Fruit fly (Drosophila melanogaster): ENCODE results near the gene CG42747.

The CG42747 gene

dm6 chr3L:6467691-6468329, 67.4 kb downstream of the CG42747 start (continued):
- TF ChIP-seq CG34376 (GFP tag; optimal IDR thresholded peaks at IDR 0.05) (no peak), CkIIα-i1 (GFP tag; IDR thresholded peaks at IDR 0.05) (no peak), ranshi (GFP tag; IDR thresholded peaks at IDR 0.05) (peak; percentile 61), CG11247 (GFP tag; IDR thresholded peaks at IDR 0.05) (no peak), org-1 (GFP tag; optimal IDR thresholded peaks at IDR 0.05) (peak; percentile 34), h (optimal IDR thresholded peaks at IDR 0.05) (no peak), Lim3 (GFP tag; IDR thresholded peaks at IDR 0.05) (no peak), CG9817 (tag; optimal IDR thresholded peaks at IDR 0.05) (no peak), tup (GFP tag; optimal IDR thresholded peaks at IDR 0.05) (no peak), Blimp-1 (GFP tag; optimal IDR thresholded peaks at IDR 0.05) (peak; percentile 75), BtbVII (GFP tag; optimal IDR thresholded peaks at IDR 0.05) (peak; percentile 50), Meics (GFP tag; optimal IDR thresholded peaks at IDR 0.05) (peak; percentile 28), Hey (tag; optimal IDR thresholded peaks at IDR 0.05) (no peak), CG15479 (GFP tag; optimal IDR thresholded peaks at IDR 0.05) (no peak), CG8359 (GFP tag; optimal IDR thresholded peaks at IDR 0.05; ENCODE audit: borderline replicate concordance) (peak; percentile 51), Nf-YA (GFP tag; IDR thresholded peaks at IDR 0.05) (0 out of 2 replicates have a peak, but pooled peaks have one; percentile 34), Doc3 (GFP tag; IDR thresholded peaks at IDR 0.05; ENCODE audit: partially characterized antibody) (no peak), CG10267 (tag; optimal IDR thresholded peaks at IDR 0.05) (peak; percentile 72), Spps (tag; optimal IDR thresholded peaks at IDR 0.05) (peak; percentile 64), CG9215 (GFP tag; IDR thresholded peaks at IDR 0.05) (no peak), ham (GFP tag; IDR thresholded peaks at IDR 0.05) (no peak), grau (tag; optimal IDR thresholded peaks at IDR 0.05) (peak; percentile 72), seq (GFP tag; IDR thresholded peaks at IDR 0.05) (peak; percentile 49), chinmo (GFP tag; IDR thresholded peaks at IDR 0.05; ENCODE audit: partially characterized antibody) (no peak), tio (GFP tag; optimal IDR thresholded peaks at IDR 0.05) (peak; percentile 73), emc (GFP tag; optimal IDR thresholded peaks at IDR 0.05) (no peak), al (GFP tag; IDR thresholded peaks at IDR 0.05) (no peak), phol (tag; optimal IDR thresholded peaks at IDR 0.05) (peak; percentile 77), nom (GFP tag; optimal IDR thresholded peaks at IDR 0.05) (no peak), CG10209 (GFP tag; optimal IDR thresholded peaks at IDR 0.05) (peak; percentile 72), pum (GFP tag; optimal IDR thresholded peaks at IDR 0.05) (no peak), CG2678 (tag; optimal IDR thresholded peaks at IDR 0.05) (peak; percentile 79), CG9437 (GFP tag; optimal IDR thresholded peaks at IDR 0.05) (peak; percentile 70), sob (GFP tag; IDR thresholded peaks at IDR 0.05) (peak; percentile 34; the same call in 1 of the 2 replicates), CG31388 (GFP tag; optimal IDR thresholded peaks at IDR 0.05) (no peak), ac (GFP tag; optimal IDR thresholded peaks at IDR 0.05) (peak; percentile 4), repo (GFP tag; optimal IDR thresholded peaks at IDR 0.05) (no peak), CG6854 (GFP tag; optimal IDR thresholded peaks at IDR 0.05) (no peak), HHEX (GFP tag; optimal IDR thresholded peaks at IDR 0.05) (peak; percentile 39), CG1602 (GFP tag; optimal IDR thresholded peaks at IDR 0.05) (peak; percentile 76), pnt (GFP tag; optimal IDR thresholded peaks at IDR 0.05) (no peak), CG12219 (GFP tag; optimal IDR thresholded peaks at IDR 0.05) (peak; percentile 22), esg (GFP tag; conservative IDR thresholded peaks at IDR 0.05) (peak; percentile 54), gfzf (GFP tag; optimal IDR thresholded peaks at IDR 0.05) (no peak), CG31365 (tag; optimal IDR thresholded peaks at IDR 0.05) (no peak), CG14860 (GFP tag; IDR thresholded peaks at IDR 0.05; ENCODE audit: partially characterized antibody) (no peak), Vsx1 (GFP tag; optimal IDR thresholded peaks at IDR 0.05) (peak; percentile 87), Lpt (GFP tag; optimal IDR thresholded peaks at IDR 0.05) (no peak), Sox100B (GFP tag; optimal IDR thresholded peaks at IDR 0.05) (peak; percentile 69), B-H1 (GFP tag; IDR thresholded peaks at IDR 0.05) (peak; percentile 52)
